Worm (Caenorhabditis elegans) whole organism, L4/young adult: ENCODE data around the gene col-109.

Source experiments
- W03F9.2 ChIP-seq: fragments of 150-350 bp; optimal IDR thresholded peaks from 2 replicates; lab custom pipeline; 2014; ENCODE audit warnings: missing biosample characterization, missing genetic modification characterization
- dao-5 ChIP-seq: sonication (generic microtip); optimal IDR thresholded peaks from 2 replicates; lab custom pipeline; 2016; ENCODE audit warnings: missing genotype, missing genetic modification characterization, moderate library complexity, missing compliant biosample characterization
- him-1 ChIP-seq: sonication (generic microtip); optimal IDR thresholded peaks from 2 replicates; lab custom pipeline; 2016; ENCODE audit warnings: missing genotype, missing genetic modification reagents, missing genetic modification characterization, missing compliant biosample characterization

- TF ChIP-seq W03F9.2 (tag; lab: Kevin White, UChicago): no peak
- no peak for TF ChIP-seq him-1
- no peak for TF ChIP-seq dao-5 (tag; lab: Kevin White, UChicago)
These were observed 17.1 kb upstream of the col-109 start for ce11 chrIV:1837134-1837533.
